Fruit fly (Drosophila melanogaster) Kc167 (cell line): Measurements from ENCODE around the gene Ac13E.

Experiments used
- Myc ChIP-seq: fragments of >200 bp; optimal IDR thresholded peaks from 2 replicates; lab custom pipeline; 2017; ENCODE audit warnings: missing external identifiers
- Sin3A ChIP-seq: fragments of >200 bp; optimal IDR thresholded peaks from 2 replicates; lab custom pipeline; 2018; ENCODE audit warnings: missing external identifiers
- h ChIP-seq: fragments of >200 bp; optimal IDR thresholded peaks from 3 replicates; lab custom pipeline; 2018; ENCODE audit warnings: missing external identifiers
- insv ChIP-seq: fragments of >200 bp; optimal IDR thresholded peaks from 3 replicates; lab custom pipeline; 2018; ENCODE audit warnings: missing external identifiers
- psq ChIP-seq: fragments of >200 bp; optimal IDR thresholded peaks from 2 replicates; lab custom pipeline; 2017; ENCODE audit warnings: missing external identifiers
- ttk ChIP-seq: sonication (Bioruptor generic); optimal IDR thresholded peaks from 2 replicates; lab custom pipeline; 2017; ENCODE audit warnings: missing external identifiers

- TF ChIP-seq psq (no peak), Myc (lab: Kevin White, UChicago) (no peak), h (lab: Kevin White, UChicago) (no peak), ttk (no peak), insv (no peak), Sin3A (no peak)
Measured at dm6 chrX:15530369-15530768, 23.7 kb downstream of the Ac13E start.
